Worm (Caenorhabditis elegans) whole organism, L4 larva: ENCODE data around the gene W10D9.3.

Experiments used
- F37D6.2 ChIP-seq: sonication (generic microtip); optimal IDR thresholded peaks from 2 replicates; lab custom pipeline; 2016; ENCODE audit warnings: mild to moderate bottlenecking, missing genetic modification characterization, missing compliant biosample characterization
- T26A8.4 ChIP-seq: fragments of 200-800 bp; sonication (Bioruptor generic); IDR thresholded peaks from 2 replicates; pipeline ENCODE4 v1.3.6; 2022; ENCODE audit warnings: missing genetic modification characterization, missing compliant biosample characterization
- Y105C5A.15 ChIP-seq: fragments of 200-800 bp; sonication (Bioruptor generic); IDR thresholded peaks from 2 replicates; pipeline ENCODE4 v1.3.6; 2022; ENCODE audit warnings: missing genetic modification characterization, missing compliant biosample characterization
- Y5F2A.4 ChIP-seq: fragments of 200-800 bp; sonication (Bioruptor generic); optimal IDR thresholded peaks from 2 replicates; lab custom pipeline; 2018; ENCODE audit warnings: mild to moderate bottlenecking, missing genetic modification characterization, missing compliant biosample characterization
- ZK546.5 ChIP-seq, 2 experiments: sonication (generic microtip); optimal IDR thresholded peaks; 2 replicates each; lab custom pipeline; 2017; ENCODE audit warnings: missing biosample characterization in 2 of 2, missing genetic modification characterization in 2 of 2
- aha-1 ChIP-seq: fragments of 150-350 bp; peaks from one replicate; lab custom pipeline; 2014; ENCODE audit warnings: missing biosample characterization, missing genetic modification characterization
- attf-4 ChIP-seq: sonication (generic microtip); optimal IDR thresholded peaks from 3 replicates; lab custom pipeline; 2017; ENCODE audit warnings: missing biosample characterization, missing genetic modification characterization
- ceh-28 ChIP-seq: fragments of 150-350 bp; optimal IDR thresholded peaks from 2 replicates; lab custom pipeline; 2014; ENCODE audit warnings: missing biosample characterization, missing genetic modification reagents, missing genetic modification characterization
- ceh-82 ChIP-seq: sonication (generic microtip); optimal IDR thresholded peaks from 2 replicates; lab custom pipeline; 2017; ENCODE audit warnings: missing biosample characterization, missing genetic modification characterization
- ces-1 ChIP-seq: fragments of 150-350 bp; sonication (generic microtip); optimal IDR thresholded peaks from 4 replicates; lab custom pipeline; 2014; ENCODE audit warnings: missing biosample characterization, missing genetic modification reagents, missing genetic modification characterization
- daf-12 ChIP-seq: fragments of 150-350 bp; optimal IDR thresholded peaks from 2 replicates; lab custom pipeline; 2014; ENCODE audit warnings: missing biosample characterization, missing genetic modification reagents, missing genetic modification characterization
- dmd-6 ChIP-seq: fragments of 200-800 bp; sonication (Bioruptor generic); IDR thresholded peaks from 2 replicates; pipeline ENCODE4 v1.3.6; 2022; ENCODE audit warnings: missing genetic modification reagents, missing genetic modification characterization, missing compliant biosample characterization
- dpl-1 ChIP-seq: fragments of 150-350 bp; optimal IDR thresholded peaks from 2 replicates; lab custom pipeline; 2014; ENCODE audit warnings: missing biosample characterization, missing genetic modification reagents, missing genetic modification characterization
- dve-1 ChIP-seq: sonication (generic microtip); optimal IDR thresholded peaks from 2 replicates; lab custom pipeline; 2017; ENCODE audit warnings: antibody characterized with exemption, mild to moderate bottlenecking, missing genetic modification characterization, missing compliant biosample characterization; ENCODE audit not compliant: insufficient read depth
- egl-43 ChIP-seq: fragments of 200-800 bp; sonication (Bioruptor generic); IDR thresholded peaks from 2 replicates; pipeline ENCODE4 v1.3.6; 2022; ENCODE audit warnings: missing genetic modification reagents, missing genetic modification characterization, missing compliant biosample characterization
- fos-1 ChIP-seq: fragments of 150-350 bp; optimal IDR thresholded peaks from 2 replicates; lab custom pipeline; 2014; ENCODE audit warnings: missing biosample characterization, missing genetic modification characterization
- gei-8 ChIP-seq: fragments of 200-800 bp; sonication (Bioruptor generic); optimal IDR thresholded peaks from 2 replicates; lab custom pipeline; 2018; ENCODE audit warnings: mild to moderate bottlenecking, missing genetic modification characterization, missing compliant biosample characterization
- hlh-30 ChIP-seq: sonication (generic microtip); optimal IDR thresholded peaks from 2 replicates; lab custom pipeline; 2017; ENCODE audit warnings: antibody characterized with exemption, mild to moderate bottlenecking, missing genetic modification characterization, missing compliant biosample characterization; ENCODE audit not compliant: insufficient read depth
- hmg-1.1 ChIP-seq: fragments of 200-800 bp; sonication (Bioruptor generic); IDR thresholded peaks from 2 replicates; pipeline ENCODE4 v1.3.6; 2022; ENCODE audit warnings: missing genetic modification reagents, missing genetic modification characterization, missing compliant biosample characterization
- jun-1 ChIP-seq: fragments of 150-350 bp; optimal IDR thresholded peaks from 2 replicates; lab custom pipeline; 2014; ENCODE audit warnings: missing biosample characterization, missing genetic modification reagents, missing genetic modification characterization
- lin-1 ChIP-seq: fragments of 200-800 bp; sonication (Bioruptor generic); IDR thresholded peaks from 2 replicates; pipeline ENCODE4 v1.3.6; 2022; ENCODE audit warnings: missing genetic modification reagents, missing genetic modification characterization, missing compliant biosample characterization
- lin-15B ChIP-seq: fragments of 150-350 bp; sonication (generic microtip); optimal IDR thresholded peaks from 3 replicates; lab custom pipeline; 2014; ENCODE audit warnings: missing biosample characterization, missing genetic modification characterization
- lin-38 ChIP-seq: fragments of 200-800 bp; sonication (Bioruptor generic); IDR thresholded peaks from 2 replicates; pipeline ENCODE4 v1.3.6; 2022; ENCODE audit warnings: missing genetic modification reagents, missing genetic modification characterization, missing compliant biosample characterization
- lsy-2 ChIP-seq, 2 experiments: fragments of 150-350 bp in 1 of 2; sonication (generic microtip) in 1 of 2; optimal IDR thresholded peaks; 2 replicates each; lab custom pipeline; 2014 to 2017; ENCODE audit warnings: missing biosample characterization in 2 of 2, missing genetic modification characterization in 2 of 2
- mep-1 ChIP-seq: fragments of 150-350 bp; sonication (generic microtip); optimal IDR thresholded peaks from 3 replicates; lab custom pipeline; 2014; ENCODE audit warnings: missing biosample characterization, missing genetic modification characterization
- nhr-102 ChIP-seq: sonication (generic microtip); optimal IDR thresholded peaks from 2 replicates; lab custom pipeline; 2016; ENCODE audit warnings: mild to moderate bottlenecking, missing genetic modification characterization, moderate library complexity, missing compliant biosample characterization
- nhr-11 ChIP-seq: fragments of 150-350 bp; optimal IDR thresholded peaks from 2 replicates; lab custom pipeline; 2014; ENCODE audit warnings: missing biosample characterization, missing genetic modification characterization
- nhr-25 ChIP-seq: sonication (generic microtip); optimal IDR thresholded peaks from 2 replicates; lab custom pipeline; 2017; ENCODE audit warnings: missing genetic modification characterization, mild to moderate bottlenecking, missing compliant biosample characterization, antibody characterized with exemption, moderate library complexity, borderline replicate concordance; ENCODE audit not compliant: insufficient read depth
- nhr-28 ChIP-seq: fragments of 150-350 bp; optimal IDR thresholded peaks from 2 replicates; lab custom pipeline; 2014; ENCODE audit warnings: missing biosample characterization, missing genetic modification characterization
- nhr-48 ChIP-seq: sonication (generic microtip); optimal IDR thresholded peaks from 2 replicates; lab custom pipeline; 2016; ENCODE audit warnings: mild to moderate bottlenecking, missing genetic modification characterization, missing compliant biosample characterization
- pha-4 ChIP-seq, 2 experiments: fragments of 150-350 bp in 1 of 2; fragments of 200-800 bp in 1 of 2; sonication (Bioruptor generic) in 1 of 2; IDR thresholded peaks in 1 of 2; optimal IDR thresholded peaks in 1 of 2; 2 replicates each; pipeline versions ENCODE4 v1.3.6 to Lab custom; 2014 to 2022; ENCODE audit warnings: missing genetic modification characterization in 2 of 2, missing genetic modification reagents in 2 of 2, missing biosample characterization in 1 of 2, missing compliant biosample characterization in 1 of 2
- pqm-1 ChIP-seq: sonication (generic microtip); optimal IDR thresholded peaks from 2 replicates; lab custom pipeline; 2017; ENCODE audit warnings: missing biosample characterization, missing genetic modification characterization
- rbr-2 ChIP-seq: sonication (generic microtip); optimal IDR thresholded peaks from 2 replicates; lab custom pipeline; 2016; ENCODE audit warnings: missing genotype, missing genetic modification characterization, missing compliant biosample characterization
- set-16 ChIP-seq: fragments of 200-800 bp; sonication (Bioruptor generic); IDR thresholded peaks from 2 replicates; pipeline ENCODE4 v1.3.6; 2022; ENCODE audit warnings: missing genetic modification reagents, missing genetic modification characterization, missing compliant biosample characterization
- snpc-1.2 ChIP-seq: fragments of 200-800 bp; sonication (Bioruptor generic); IDR thresholded peaks from 2 replicates; pipeline ENCODE4 v1.3.6; 2022; ENCODE audit warnings: missing genetic modification reagents, missing genetic modification characterization, missing compliant biosample characterization
- tra-1 ChIP-seq: fragments of 200-800 bp; sonication (Bioruptor generic); IDR thresholded peaks from 2 replicates; pipeline ENCODE4 v1.3.6; 2022; ENCODE audit warnings: missing genetic modification reagents, missing genetic modification characterization, missing compliant biosample characterization
- unc-130 ChIP-seq: sonication (generic microtip); optimal IDR thresholded peaks from 2 replicates; lab custom pipeline; 2016; ENCODE audit warnings: missing genetic modification reagents, missing genetic modification characterization, missing compliant biosample characterization
- unc-62 ChIP-seq, 3 experiments: fragments of 150-350 bp in 1 of 3; sonication (generic microtip); optimal IDR thresholded peaks in 2 of 3; peaks in 1 of 3; 1 replicate in 1 of 3; 2 replicates in 2 of 3; lab custom pipeline; 2014 to 2017; ENCODE audit warnings: missing biosample characterization in 3 of 3, missing genetic modification characterization in 3 of 3, missing genetic modification reagents in 3 of 3, missing genotype in 1 of 3
- zag-1 ChIP-seq: fragments of 150-350 bp; optimal IDR thresholded peaks from 2 replicates; lab custom pipeline; 2014; ENCODE audit warnings: missing biosample characterization, missing genetic modification characterization
- zip-2 ChIP-seq: fragments of 150-350 bp; optimal IDR thresholded peaks from 2 replicates; lab custom pipeline; 2014; ENCODE audit warnings: missing biosample characterization, missing genetic modification characterization
- ztf-11 ChIP-seq: fragments of 150-350 bp; optimal IDR thresholded peaks from 2 replicates; lab custom pipeline; 2014; ENCODE audit warnings: missing biosample characterization, missing genetic modification characterization

W10D9.3 gene

DNA sequence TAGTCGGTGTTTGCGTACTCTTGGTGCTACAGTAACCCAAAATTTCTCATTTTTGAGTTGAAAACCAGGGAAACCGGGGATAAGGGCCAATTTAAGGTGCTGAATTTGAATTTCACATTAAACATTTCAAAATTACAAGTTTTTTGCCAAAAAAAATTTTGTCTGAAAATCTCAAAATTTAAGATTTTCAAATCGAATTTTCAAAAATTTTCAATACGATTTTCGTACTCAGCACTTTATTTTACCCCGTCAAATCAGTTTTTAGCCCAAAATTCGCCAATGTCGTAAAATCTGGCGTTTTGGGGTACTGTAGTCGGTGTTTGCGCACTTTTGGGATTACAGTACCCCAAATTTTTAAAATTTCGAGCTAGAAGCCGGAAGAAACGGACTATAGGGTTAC is at the start of gene W10D9.3:
W10D9.3 (minus strand) TSS at position 101 of the 400 bp plus-strand sequence.
- no peak for TF ChIP-seq dve-1 (tag; lab: Kevin White, UChicago)
- no peak for TF ChIP-seq nhr-48 (tag; lab: Kevin White, UChicago)
- no peak for TF ChIP-seq tra-1 (GFP tag; lab: Robert Waterston, UW)
- no peak for TF ChIP-seq ztf-11 (tag; lab: Kevin White, UChicago)
- TF ChIP-seq nhr-102 (tag; lab: Kevin White, UChicago), result no peak
- TF ChIP-seq set-16 (GFP tag; lab: Robert Waterston, UW), result no peak
- TF ChIP-seq unc-62 (GFP tag; optimal IDR thresholded peaks at IDR 0.05 in 1 of 2; lab: Kevin White, UChicago), result peak in 1 of 2 experiments; percentile 73
- TF ChIP-seq unc-62 (tag; optimal IDR thresholded peaks at IDR 0.05; lab: Kevin White, UChicago), result no peak
- TF ChIP-seq Y5F2A.4 (GFP tag; lab: Kevin White, UChicago), result no peak
- TF ChIP-seq, all 104 proteins: peak for 1

DNA sequence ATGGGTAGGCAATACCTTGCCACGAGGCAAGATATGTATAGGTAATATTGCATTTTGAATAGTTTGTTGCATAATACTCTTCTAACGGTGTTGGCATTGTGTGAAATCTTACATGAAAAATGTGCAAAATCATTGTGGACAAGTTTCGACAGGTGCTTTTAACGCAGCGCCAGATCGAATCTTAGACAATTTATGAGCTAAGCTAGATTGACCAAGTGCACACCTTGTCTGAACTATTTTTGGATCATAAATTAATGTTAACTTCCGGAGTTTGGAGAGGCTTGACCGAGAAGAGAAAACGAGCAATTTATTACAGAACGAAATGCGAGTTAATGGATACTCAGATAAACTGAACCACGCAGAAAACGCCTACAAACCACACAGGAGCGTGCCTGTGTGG is 48.5 kb upstream of the W10D9.3 start, which contains the start of gene srh-105:
srh-105 (minus strand) TSS at position 101 of the 400 bp plus-strand sequence.
- TF ChIP-seq nhr-25 (tag; lab: Kevin White, UChicago) (no peak), dmd-6 (GFP tag; lab: Robert Waterston, UW) (no peak), nhr-11 (tag; lab: Kevin White, UChicago) (no peak), mep-1 (tag; lab: Kevin White, UChicago) (no peak), lin-15B (tag; lab: Kevin White, UChicago) (no peak), ceh-82 (tag; lab: Kevin White, UChicago) (no peak), lin-1 (no peak), zip-2 (tag; lab: Kevin White, UChicago) (no peak), tra-1 (GFP tag; lab: Robert Waterston, UW) (no peak), dve-1 (tag; lab: Kevin White, UChicago) (no peak), nhr-28 (tag; lab: Kevin White, UChicago) (no peak), Y5F2A.4 (GFP tag; lab: Kevin White, UChicago) (no peak)

DNA sequence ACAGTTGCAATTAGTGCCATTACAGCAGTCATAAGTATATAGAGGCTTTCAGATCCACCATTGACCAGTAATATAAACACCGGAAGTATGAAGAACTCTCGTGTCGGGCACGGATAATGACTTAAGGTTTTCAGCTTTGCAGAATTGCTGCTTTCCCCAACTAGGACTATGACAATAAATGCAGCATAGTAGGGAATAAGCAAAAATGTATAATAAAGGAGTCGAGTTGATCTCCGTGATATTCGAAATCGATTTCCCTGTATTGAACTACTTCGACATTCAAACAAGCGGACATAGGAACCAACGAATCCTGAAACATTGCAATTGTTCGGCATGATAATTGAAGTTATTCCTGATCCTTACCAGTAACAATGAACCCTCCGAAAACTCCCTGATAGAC is 47.9 kb upstream of the W10D9.3 start:
- TF ChIP-seq nhr-102 (tag; lab: Kevin White, UChicago) (no peak), ztf-11 (tag; lab: Kevin White, UChicago) (no peak), unc-62 (GFP tag; optimal IDR thresholded peaks at IDR 0.05 in 1 of 2; lab: Kevin White, UChicago) (peak in 1 of 2 experiments; percentile 97), unc-62 (tag; optimal IDR thresholded peaks at IDR 0.05; lab: Kevin White, UChicago) (no peak)

DNA sequence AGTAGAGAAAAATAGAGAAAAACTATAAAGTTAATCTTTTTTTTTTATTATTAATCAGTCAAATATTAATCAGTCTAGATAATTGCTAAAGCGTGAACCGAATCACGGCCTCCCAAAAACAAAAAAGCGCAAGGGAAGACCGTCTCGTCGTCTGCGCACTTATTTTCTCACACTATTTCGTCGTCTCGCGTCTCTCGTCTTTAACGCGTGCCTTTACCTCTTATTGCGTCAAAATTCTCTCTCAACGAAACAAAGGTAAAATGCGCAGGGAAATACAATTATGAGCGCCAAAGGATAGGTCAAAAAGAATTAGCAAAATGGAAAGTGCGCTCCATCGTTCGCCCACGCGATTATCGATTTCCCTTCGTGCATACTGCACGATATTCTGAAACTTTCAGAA is 45.3 kb upstream of the W10D9.3 start:
- TF ChIP-seq ceh-82 (tag; lab: Kevin White, UChicago) (no peak), daf-12 (no peak), egl-43 (no peak), ZK546.5 (tag; optimal IDR thresholded peaks at IDR 0.05; lab: Kevin White, UChicago) (no peak), Y5F2A.4 (GFP tag; lab: Kevin White, UChicago) (no peak), lsy-2 (tag; optimal IDR thresholded peaks at IDR 0.05; lab: Kevin White, UChicago) (no peak), F37D6.2 (tag; lab: Kevin White, UChicago) (no peak), dpl-1 (GFP tag; lab: Kevin White, UChicago) (peak; percentile 48), ceh-28 (tag; lab: Kevin White, UChicago) (no peak), Y105C5A.15 (GFP tag; lab: Robert Waterston, UW) (no peak), T26A8.4 (GFP tag; lab: Robert Waterston, UW) (peak; percentile 56; the same call in 1 of the 2 replicates), fos-1 (tag; lab: Kevin White, UChicago) (no peak), unc-130 (GFP tag; lab: Kevin White, UChicago) (no peak), gei-8 (GFP tag; lab: Kevin White, UChicago) (no peak), snpc-1.2 (GFP tag; lab: Robert Waterston, UW) (no peak), hmg-1.1 (GFP tag; lab: Robert Waterston, UW) (peak; percentile 63), lin-38 (GFP tag; lab: Robert Waterston, UW) (peak; percentile 78), pqm-1 (no peak), ces-1 (GFP tag; lab: Kevin White, UChicago) (no peak), tra-1 (GFP tag; lab: Robert Waterston, UW) (no peak), hlh-30 (tag; lab: Kevin White, UChicago) (peak; percentile 66), attf-4 (no peak), pha-4 (GFP tag; IDR thresholded peaks at IDR 0.05; lab: Robert Waterston, UW) (no peak), pha-4 (tag; optimal IDR thresholded peaks at IDR 0.05; lab: Kevin White, UChicago) (no peak), jun-1 (tag; lab: Kevin White, UChicago) (no peak), rbr-2 (tag; lab: Kevin White, UChicago) (peak; percentile 25), aha-1 (tag; lab: Kevin White, UChicago) (peak; percentile 61), zag-1 (tag; lab: Kevin White, UChicago) (no peak), unc-62 (GFP tag; optimal IDR thresholded peaks at IDR 0.05 in 1 of 2; lab: Kevin White, UChicago) (peak in 1 of 2 experiments; percentile 96), unc-62 (tag; optimal IDR thresholded peaks at IDR 0.05; lab: Kevin White, UChicago) (no peak)
